Fruit fly (Drosophila melanogaster): ENCODE measurements around the gene CG1146.
A peak's percentile ranks its signal among the peaks of the same experiment; 100 is the strongest.

The CG1146 gene

dm6 chr3L:2533732-2534073 is 45.1 kb downstream of the CG1146 start (continued):
- no peak for TF ChIP-seq CG8359 (GFP tag; optimal IDR thresholded peaks at IDR 0.05; ENCODE audit: borderline replicate concordance)
- no peak for TF ChIP-seq bcd (GFP tag; optimal IDR thresholded peaks at IDR 0.05)
- TF ChIP-seq sens-2 (GFP tag; IDR thresholded peaks at IDR 0.05): no peak
- TF ChIP-seq fd3F (GFP tag; optimal IDR thresholded peaks at IDR 0.05): no peak
- no peak for TF ChIP-seq Side (GFP tag; optimal IDR thresholded peaks at IDR 0.05)
- no peak for TF ChIP-seq crc (GFP tag; optimal IDR thresholded peaks at IDR 0.05)
- TF ChIP-seq CG31441 (GFP tag; IDR thresholded peaks at IDR 0.05): no peak
- no peak for TF ChIP-seq CG11247 (GFP tag; IDR thresholded peaks at IDR 0.05)
- TF ChIP-seq Atf-2 (GFP tag; optimal IDR thresholded peaks at IDR 0.05): no peak
- no peak for TF ChIP-seq maf-S (GFP tag; optimal IDR thresholded peaks at IDR 0.05)
- no peak for TF ChIP-seq schlank (tag; optimal IDR thresholded peaks at IDR 0.05)
- TF ChIP-seq bowl (GFP tag; IDR thresholded peaks at IDR 0.05): no peak
- no peak for TF ChIP-seq CG18011 (GFP tag; optimal IDR thresholded peaks at IDR 0.05)
- TF ChIP-seq chif (GFP tag; optimal IDR thresholded peaks at IDR 0.05): no peak
- no peak for TF ChIP-seq twi (tag; optimal IDR thresholded peaks at IDR 0.05)
- no peak for TF ChIP-seq CG6683 (GFP tag; optimal IDR thresholded peaks at IDR 0.05)
- TF ChIP-seq mam (GFP tag; optimal IDR thresholded peaks at IDR 0.05): peak; percentile 21
- no peak for TF ChIP-seq tap (tag; optimal IDR thresholded peaks at IDR 0.05)
- no peak for TF ChIP-seq Aef1 (GFP tag; IDR thresholded peaks at IDR 0.05)
- peak; percentile 52; the same call in 1 of the 2 replicates for TF ChIP-seq ranshi (GFP tag; IDR thresholded peaks at IDR 0.05)
- no peak for TF ChIP-seq stwl (tag; optimal IDR thresholded peaks at IDR 0.05)
- no peak for TF ChIP-seq bab2 (GFP tag; optimal IDR thresholded peaks at IDR 0.05)
- no peak for TF ChIP-seq CG6254 (GFP tag; optimal IDR thresholded peaks at IDR 0.05)
- TF ChIP-seq CG17359 (tag; optimal IDR thresholded peaks at IDR 0.05): peak; percentile 29
- TF ChIP-seq CG30431 (GFP tag; optimal IDR thresholded peaks at IDR 0.05): no peak
- no peak for TF ChIP-seq lbe (GFP tag; optimal IDR thresholded peaks at IDR 0.05)
- TF ChIP-seq Hsf (GFP tag; optimal IDR thresholded peaks at IDR 0.05): no peak
- no peak for TF ChIP-seq CG6272 (GFP tag; IDR thresholded peaks at IDR 0.05)
- no peak for TF ChIP-seq CG12744 (GFP tag; optimal IDR thresholded peaks at IDR 0.05)
- no peak for TF ChIP-seq CG10565 (GFP tag; optimal IDR thresholded peaks at IDR 0.05)
- TF ChIP-seq phol (tag; optimal IDR thresholded peaks at IDR 0.05): peak; percentile 41
- no peak for TF ChIP-seq gro (GFP tag; optimal IDR thresholded peaks at IDR 0.05)
- TF ChIP-seq Camta (GFP tag; optimal IDR thresholded peaks at IDR 0.05): no peak
- no peak for TF ChIP-seq pros (GFP tag; optimal IDR thresholded peaks at IDR 0.05)
- no peak for TF ChIP-seq CG11093 (GFP tag; IDR thresholded peaks at IDR 0.05)
- no peak for TF ChIP-seq CG11560 (tag; IDR thresholded peaks at IDR 0.05)
- TF ChIP-seq Ptx1 (GFP tag; IDR thresholded peaks at IDR 0.05): no peak
- TF ChIP-seq bbx (GFP tag; IDR thresholded peaks at IDR 0.05; ENCODE audit: partially characterized antibody): no peak
- TF ChIP-seq CG12299 (tag; optimal IDR thresholded peaks at IDR 0.05): no peak
- peak in 1 of 2 experiments; percentile 3 for TF ChIP-seq dpn (GFP tag; optimal IDR thresholded peaks at IDR 0.05)
- no peak for TF ChIP-seq run (tag; optimal IDR thresholded peaks at IDR 0.05)
- TF ChIP-seq CG9817 (tag; optimal IDR thresholded peaks at IDR 0.05): no peak
- TF ChIP-seq CG1792 (GFP tag; optimal IDR thresholded peaks at IDR 0.05): no peak
- TF ChIP-seq MBD-R2 (GFP tag; IDR thresholded peaks at IDR 0.05): no peak
- no peak for TF ChIP-seq cato (GFP tag; optimal IDR thresholded peaks at IDR 0.05; ENCODE audit: borderline replicate concordance)
- no peak for TF ChIP-seq HHEX (GFP tag; optimal IDR thresholded peaks at IDR 0.05)
- TF ChIP-seq Hr39 (optimal IDR thresholded peaks at IDR 0.05): no peak
- no peak for TF ChIP-seq CG8765 (GFP tag; IDR thresholded peaks at IDR 0.05)
- no peak for TF ChIP-seq rib (GFP tag; IDR thresholded peaks at IDR 0.05)
- TF ChIP-seq tx (GFP tag; optimal IDR thresholded peaks at IDR 0.05): no peak
- TF ChIP-seq jing (GFP tag; optimal IDR thresholded peaks at IDR 0.05): no peak
- TF ChIP-seq Sox100B (GFP tag; optimal IDR thresholded peaks at IDR 0.05): no peak
- no peak for TF ChIP-seq sd (tag; optimal IDR thresholded peaks at IDR 0.05)
